Fruit fly (Drosophila melanogaster) whole organism, embryonic: ENCODE measurements around the gene Eip63E.

Experiments
- Ada2b ChIP-seq: fragments of 200-800 bp; sonication (Bioruptor generic); IDR thresholded peaks from 2 replicates; pipeline ENCODE4 v1.3.6; 2022; ENCODE audit warnings: missing biosample characterization, missing genetic modification characterization
- Aef1 ChIP-seq: fragments of 200-800 bp; sonication (Bioruptor generic); IDR thresholded peaks from 3 replicates; pipeline ENCODE4 v1.3.6; 2022; ENCODE audit warnings: missing biosample characterization, missing genetic modification characterization
- CG10209 ChIP-seq: fragments of 200-800 bp; sonication (Bioruptor generic); optimal IDR thresholded peaks from 3 replicates; lab custom pipeline; 2017; ENCODE audit warnings: missing biosample characterization, mild to moderate bottlenecking, missing genetic modification characterization, missing genetic modification reagents
- CG10462 ChIP-seq: fragments of 200-800 bp; sonication (Bioruptor generic); optimal IDR thresholded peaks from 2 replicates; lab custom pipeline; 2016; ENCODE audit warnings: missing biosample characterization, missing genetic modification characterization
- CG12071 ChIP-seq: fragments of 200-800 bp; sonication (Bioruptor generic); optimal IDR thresholded peaks from 3 replicates; lab custom pipeline; 2018; ENCODE audit warnings: missing biosample characterization, mild to moderate bottlenecking, missing genetic modification characterization
- CG15479 ChIP-seq: fragments of 200-800 bp; sonication (Bioruptor generic); optimal IDR thresholded peaks from 3 replicates; lab custom pipeline; 2019; ENCODE audit warnings: missing biosample characterization, mild to moderate bottlenecking, missing genetic modification characterization, moderate library complexity
- CG16815 ChIP-seq: fragments of 200-800 bp; sonication (Bioruptor generic); optimal IDR thresholded peaks from 3 replicates; lab custom pipeline; 2017; ENCODE audit warnings: missing biosample characterization, mild to moderate bottlenecking, missing genetic modification characterization
- CG17361 ChIP-seq: fragments of 200-800 bp; sonication (Bioruptor generic); IDR thresholded peaks from 3 replicates; pipeline ENCODE4 v1.3.6; 2022; ENCODE audit warnings: missing biosample characterization, missing genetic modification characterization
- CG17568 ChIP-seq: fragments of 200-800 bp; sonication (Bioruptor generic); optimal IDR thresholded peaks from 2 replicates; lab custom pipeline; 2018; ENCODE audit warnings: missing biosample characterization, mild to moderate bottlenecking, missing genetic modification characterization, moderate library complexity
- CG2678 ChIP-seq: fragments of 200-800 bp; sonication (Bioruptor generic); optimal IDR thresholded peaks from 3 replicates; lab custom pipeline; 2019; ENCODE audit warnings: missing biosample characterization, mild to moderate bottlenecking, missing genetic modification characterization, moderate library complexity
- CG2889 ChIP-seq: fragments of 200-800 bp; sonication (Bioruptor generic); IDR thresholded peaks from 3 replicates; pipeline ENCODE4 v1.3.6; 2022; ENCODE audit warnings: missing biosample characterization, missing genetic modification characterization
- CG32772 ChIP-seq: fragments of 200-800 bp; sonication (Bioruptor generic); IDR thresholded peaks from 2 replicates; pipeline ENCODE4 v1.3.6; 2022; ENCODE audit warnings: missing biosample characterization, missing genetic modification characterization
- CG33213 ChIP-seq: fragments of 200-800 bp; sonication (Bioruptor generic); optimal IDR thresholded peaks from 3 replicates; lab custom pipeline; 2016; ENCODE audit warnings: missing biosample characterization, missing genetic modification characterization
- CG4617 ChIP-seq: fragments of 200-800 bp; sonication (Bioruptor generic); optimal IDR thresholded peaks from 3 replicates; lab custom pipeline; 2016; ENCODE audit warnings: missing biosample characterization, missing genetic modification characterization, borderline replicate concordance
- CG5180 ChIP-seq: fragments of 200-800 bp; sonication (Bioruptor generic); optimal IDR thresholded peaks from 3 replicates; lab custom pipeline; 2017; ENCODE audit warnings: missing biosample characterization, missing genetic modification characterization, mild to moderate bottlenecking, moderate library complexity, missing genetic modification reagents
- CG6272 ChIP-seq: fragments of 200-800 bp; sonication (Bioruptor generic); IDR thresholded peaks from 2 replicates; pipeline ENCODE4 v1.3.6; 2022; ENCODE audit warnings: missing biosample characterization, missing genetic modification characterization
- CG6765 ChIP-seq: fragments of 200-800 bp; sonication (Bioruptor generic); optimal IDR thresholded peaks from 3 replicates; lab custom pipeline; 2017; ENCODE audit warnings: missing biosample characterization, mild to moderate bottlenecking, missing genetic modification characterization
- CG6813 ChIP-seq: fragments of 200-800 bp; sonication (Bioruptor generic); optimal IDR thresholded peaks from 2 replicates; lab custom pipeline; 2017; ENCODE audit warnings: missing biosample characterization, missing genetic modification characterization, mild to moderate bottlenecking, moderate library complexity, missing genetic modification reagents
- CG8281 ChIP-seq: fragments of 200-800 bp; sonication (Bioruptor generic); optimal IDR thresholded peaks from 2 replicates; lab custom pipeline; 2018; ENCODE audit warnings: missing biosample characterization, mild to moderate bottlenecking, missing genetic modification characterization, moderate library complexity
- CG8388 ChIP-seq: fragments of 200-800 bp; sonication (Bioruptor generic); optimal IDR thresholded peaks from 2 replicates; lab custom pipeline; 2019; ENCODE audit warnings: missing biosample characterization, mild to moderate bottlenecking, missing genetic modification characterization, moderate library complexity
- Deaf1 ChIP-seq: fragments of 200-800 bp; optimal IDR thresholded peaks from 3 replicates; lab custom pipeline; 2019; ENCODE audit warnings: missing biosample characterization, mild to moderate bottlenecking, missing genetic modification characterization, moderate library complexity
- Dref ChIP-seq: fragments of 200-800 bp; sonication (Bioruptor generic); IDR thresholded peaks from 2 replicates; pipeline ENCODE4 v1.3.6; 2022; ENCODE audit warnings: missing biosample characterization, missing genetic modification characterization
- Fer2 ChIP-seq: fragments of 200-800 bp; sonication (Bioruptor generic); optimal IDR thresholded peaks from 2 replicates; lab custom pipeline; 2018; ENCODE audit warnings: missing biosample characterization, mild to moderate bottlenecking, missing genetic modification characterization, moderate library complexity
- H15 ChIP-seq: fragments of 200-800 bp; sonication (Bioruptor generic); IDR thresholded peaks from 3 replicates; pipeline ENCODE4 v1.3.6; 2022; ENCODE audit warnings: missing biosample characterization, missing genetic modification characterization
- Hmx ChIP-seq: fragments of 200-800 bp; sonication (Bioruptor generic); optimal IDR thresholded peaks from 2 replicates; lab custom pipeline; 2016; ENCODE audit warnings: missing biosample characterization, missing genetic modification characterization
- Hr51 ChIP-seq, 2 experiments: fragments of 200-800 bp; sonication (Bioruptor generic); optimal IDR thresholded peaks; 2 replicates in 1 of 2; 3 replicates in 1 of 2; lab custom pipeline; 2016 to 2018; ENCODE audit warnings: missing biosample characterization in 2 of 2, missing genetic modification characterization in 2 of 2, mild to moderate bottlenecking in 1 of 2, moderate library complexity in 1 of 2
- Jarid2 ChIP-seq: fragments of 200-800 bp; sonication (Bioruptor generic); optimal IDR thresholded peaks from 3 replicates; lab custom pipeline; 2017; ENCODE audit warnings: mild to moderate bottlenecking, missing biosample characterization, missing genetic modification reagents, missing genetic modification characterization
- Ravus ChIP-seq: fragments of 200-800 bp; sonication (Bioruptor generic); IDR thresholded peaks from 2 replicates; pipeline ENCODE4 v1.3.6; 2022; ENCODE audit warnings: missing biosample characterization, missing genetic modification characterization
- Rx ChIP-seq: fragments of 200-800 bp; sonication (Bioruptor generic); IDR thresholded peaks from 2 replicates; pipeline ENCODE4 v1.3.6; 2022; ENCODE audit warnings: missing biosample characterization, missing genetic modification characterization
- ac ChIP-seq: fragments of 200-800 bp; sonication (Bioruptor generic); optimal IDR thresholded peaks from 3 replicates; lab custom pipeline; 2017; ENCODE audit warnings: missing biosample characterization, mild to moderate bottlenecking, missing genetic modification characterization
- al ChIP-seq: fragments of 200-800 bp; sonication (Bioruptor generic); IDR thresholded peaks from 2 replicates; pipeline ENCODE4 v1.3.6; 2022; ENCODE audit warnings: missing biosample characterization, missing genetic modification characterization
- az2 ChIP-seq: fragments of 200-800 bp; sonication (Bioruptor generic); optimal IDR thresholded peaks from 3 replicates; lab custom pipeline; 2016; ENCODE audit warnings: missing biosample characterization, missing genetic modification characterization
- bsh ChIP-seq, 2 experiments: fragments of 200-800 bp; sonication (Bioruptor generic); optimal IDR thresholded peaks; 2 replicates each; lab custom pipeline; 2017 to 2018; ENCODE audit warnings: mild to moderate bottlenecking in 2 of 2, missing biosample characterization in 2 of 2, missing genetic modification characterization in 2 of 2, moderate library complexity in 1 of 2
- chn ChIP-seq: fragments of 200-800 bp; sonication (Bioruptor generic); optimal IDR thresholded peaks from 2 replicates; lab custom pipeline; 2016; ENCODE audit warnings: missing biosample characterization, missing genetic modification characterization
- da ChIP-seq: fragments of 200-800 bp; sonication (Bioruptor generic); optimal IDR thresholded peaks from 2 replicates; lab custom pipeline; 2016; ENCODE audit warnings: missing biosample characterization, missing genetic modification characterization
- ems ChIP-seq: fragments of 200-800 bp; sonication (Bioruptor generic); optimal IDR thresholded peaks from 3 replicates; lab custom pipeline; 2016; ENCODE audit warnings: missing biosample characterization, missing genetic modification characterization
- fru ChIP-seq: fragments of >200 bp; optimal IDR thresholded peaks from 2 replicates; lab custom pipeline; 2017
- hbn ChIP-seq: fragments of 200-800 bp; sonication (Bioruptor generic); IDR thresholded peaks from 2 replicates; pipeline ENCODE4 v1.3.6; 2022; ENCODE audit warnings: missing biosample characterization, missing genetic modification characterization; ENCODE audit not compliant: partially characterized antibody
- her ChIP-seq: fragments of 200-800 bp; sonication (Bioruptor generic); optimal IDR thresholded peaks from 2 replicates; lab custom pipeline; 2016; ENCODE audit warnings: missing biosample characterization, missing genetic modification characterization
- kay ChIP-seq: fragments of 200-800 bp; sonication (Bioruptor generic); optimal IDR thresholded peaks from 2 replicates; lab custom pipeline; 2016; ENCODE audit warnings: missing biosample characterization, missing genetic modification characterization
- klu ChIP-seq: fragments of 200-800 bp; sonication (Bioruptor generic); IDR thresholded peaks from 2 replicates; pipeline ENCODE4 v1.3.6; 2022; ENCODE audit warnings: missing biosample characterization, missing genetic modification characterization
- maf-S ChIP-seq: fragments of 200-800 bp; sonication (Bioruptor generic); optimal IDR thresholded peaks from 2 replicates; lab custom pipeline; 2016; ENCODE audit warnings: missing biosample characterization, missing genetic modification characterization
- mirr ChIP-seq: fragments of 200-800 bp; sonication (Bioruptor generic); optimal IDR thresholded peaks from 3 replicates; lab custom pipeline; 2018; ENCODE audit warnings: missing biosample characterization, mild to moderate bottlenecking, missing genetic modification characterization
- phol ChIP-seq: fragments of 200-800 bp; sonication (Bioruptor generic); optimal IDR thresholded peaks from 3 replicates; lab custom pipeline; 2018; ENCODE audit warnings: missing biosample characterization, mild to moderate bottlenecking, missing genetic modification characterization, moderate library complexity
- pzg ChIP-seq: fragments of 200-800 bp; sonication (Bioruptor generic); optimal IDR thresholded peaks from 3 replicates; lab custom pipeline; 2018; ENCODE audit warnings: missing biosample characterization, mild to moderate bottlenecking, missing genetic modification characterization, moderate library complexity
- tin ChIP-seq: fragments of 200-800 bp; sonication (Bioruptor generic); optimal IDR thresholded peaks from 3 replicates; lab custom pipeline; 2016; ENCODE audit warnings: missing biosample characterization, missing genetic modification characterization
- tll ChIP-seq, 2 experiments: fragments of 200-800 bp in 1 of 2; fragments of >200 bp in 1 of 2; sonication (Bioruptor generic) in 1 of 2; optimal IDR thresholded peaks; 2 replicates each; lab custom pipeline; 2017 to 2019; ENCODE audit warnings: missing biosample characterization in 2 of 2, missing genetic modification characterization in 2 of 2, mild to moderate bottlenecking in 1 of 2, moderate library complexity in 1 of 2
- vnd ChIP-seq: fragments of 200-800 bp; sonication (Bioruptor generic); IDR thresholded peaks from 3 replicates; pipeline ENCODE4 v1.3.6; 2022; ENCODE audit warnings: missing biosample characterization, missing genetic modification characterization; ENCODE audit not compliant: partially characterized antibody
- z ChIP-seq: fragments of 200-800 bp; sonication (Bioruptor generic); IDR thresholded peaks from 3 replicates; pipeline ENCODE4 v1.3.6; 2022; ENCODE audit warnings: missing biosample characterization, missing genetic modification characterization

Gene Eip63E

DNA sequence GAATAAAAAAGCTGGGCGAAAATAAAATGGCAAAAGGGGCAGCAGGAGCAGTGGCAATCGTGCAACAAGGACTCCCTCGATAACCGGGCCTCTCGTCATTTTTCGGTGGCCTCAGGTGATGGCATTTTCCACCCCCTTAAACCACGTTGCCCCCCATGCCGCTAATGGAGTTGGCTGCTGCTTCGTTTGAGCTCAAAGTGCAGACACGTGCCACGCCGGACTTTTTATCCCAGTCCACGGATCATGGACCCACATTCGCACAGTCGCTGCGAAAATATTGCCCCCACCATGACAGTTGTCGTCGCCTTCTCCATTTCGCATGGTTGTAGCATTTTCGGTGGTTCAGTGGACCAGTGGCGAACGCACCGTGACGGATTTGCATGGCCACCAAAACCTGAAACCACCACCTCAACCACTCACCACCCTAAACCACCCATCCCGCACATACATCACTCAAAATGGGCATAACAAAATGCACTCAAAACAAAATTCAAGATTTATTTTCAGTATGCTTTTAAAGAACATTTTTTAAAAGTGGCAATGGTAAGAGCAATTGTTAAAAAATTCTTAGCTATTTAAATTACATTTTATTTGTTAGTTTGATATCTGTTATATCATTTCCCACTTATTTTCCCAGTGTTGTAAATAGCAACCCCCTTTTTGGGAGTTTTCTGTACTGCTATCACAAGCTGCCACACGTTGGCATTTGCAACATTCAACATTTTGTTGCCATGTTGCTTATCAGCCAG, 51.4 kb downstream of the Eip63E start (continued):
- TF ChIP-seq az2: peak; percentile 76
- no peak for TF ChIP-seq al (GFP tag; lab: Robert Waterston, UW)
- TF ChIP-seq Aef1 (GFP tag; lab: Robert Waterston, UW): peak; percentile 35; the same call in 1 of the 3 replicates
- no peak for TF ChIP-seq CG6272 (GFP tag; lab: Robert Waterston, UW)
- TF ChIP-seq CG4617 (GFP tag; lab: Kevin White, UChicago): no peak
- no peak for TF ChIP-seq CG8281 (tag; lab: Kevin White, UChicago)
- TF ChIP-seq H15: peak; percentile 67; the same call in 2 of the 3 replicates
- no peak for TF ChIP-seq z
- TF ChIP-seq mirr (GFP tag; lab: Kevin White, UChicago): no peak
- no peak for TF ChIP-seq pzg
- TF ChIP-seq Deaf1 (tag; lab: Kevin White, UChicago): peak; percentile 49
- peak; percentile 6 for TF ChIP-seq her (GFP tag; lab: Kevin White, UChicago)
- TF ChIP-seq CG6765 (GFP tag; lab: Kevin White, UChicago): no peak
- TF ChIP-seq Jarid2 (GFP tag; lab: Kevin White, UChicago): no peak
- TF ChIP-seq da (GFP tag; lab: Kevin White, UChicago): no peak
- TF ChIP-seq klu (GFP tag; lab: Robert Waterston, UW): no peak
- peak; percentile 60 for TF ChIP-seq tin (GFP tag; lab: Kevin White, UChicago)
- peak; percentile 89 for TF ChIP-seq CG2678 (tag; lab: Kevin White, UChicago)
- no peak; the same call in 1 of the 2 replicates for TF ChIP-seq Ravus (GFP tag; lab: Robert Waterston, UW)
- peak; percentile 58 for TF ChIP-seq CG12071 (GFP tag; lab: Kevin White, UChicago)
- peak; percentile 18 for TF ChIP-seq ems (GFP tag; lab: Kevin White, UChicago)
- TF ChIP-seq CG8388 (GFP tag; lab: Kevin White, UChicago): peak; percentile 77
- peak; percentile 80 for TF ChIP-seq phol (tag; lab: Kevin White, UChicago)
- TF ChIP-seq Hr51 (GFP tag; optimal IDR thresholded peaks at IDR 0.05; lab: Kevin White, UChicago): peak; percentile 33 to 83
- peak; percentile 73 for TF ChIP-seq CG6813
- TF ChIP-seq CG17568: peak; percentile 9
- TF ChIP-seq chn (GFP tag; lab: Kevin White, UChicago): peak; percentile 31
- TF ChIP-seq CG10462 (GFP tag; lab: Kevin White, UChicago): peak; percentile 47
- no peak for TF ChIP-seq Hmx (GFP tag; lab: Kevin White, UChicago)
- TF ChIP-seq hbn (GFP tag; lab: Robert Waterston, UW): no peak
- no peak; the same call in 2 of the 3 replicates for TF ChIP-seq CG2889 (GFP tag; lab: Robert Waterston, UW)
- TF ChIP-seq Ada2b: peak; percentile 56
- no peak for TF ChIP-seq vnd (GFP tag; lab: Robert Waterston, UW)
- peak; percentile 25 for TF ChIP-seq CG16815
- TF ChIP-seq CG17361 (GFP tag; lab: Robert Waterston, UW): peak; percentile 79
- TF ChIP-seq CG32772: peak; percentile 68
- no peak for TF ChIP-seq fru (lab: Kevin White, UChicago)
- TF ChIP-seq Dref (GFP tag; lab: Robert Waterston, UW): no peak
- no peak for TF ChIP-seq CG33213 (GFP tag; lab: Kevin White, UChicago)
- peak; percentile 6 for TF ChIP-seq kay (GFP tag; lab: Kevin White, UChicago)
- no peak for TF ChIP-seq tll (GFP tag; optimal IDR thresholded peaks at IDR 0.05; lab: Kevin White, UChicago)
- TF ChIP-seq bsh (GFP tag; optimal IDR thresholded peaks at IDR 0.05; lab: Kevin White, UChicago): peak in 1 of 2 experiments; percentile 92
- TF ChIP-seq Rx (GFP tag; lab: Robert Waterston, UW): no peak; the same call in 1 of the 2 replicates
- peak; percentile 68 for TF ChIP-seq CG10209
- peak; percentile 44 for TF ChIP-seq Fer2
- no peak for TF ChIP-seq CG15479
- no peak for TF ChIP-seq ac (GFP tag; lab: Kevin White, UChicago)
- peak; percentile 60 for TF ChIP-seq CG5180 (GFP tag; lab: Kevin White, UChicago)
- no peak for TF ChIP-seq maf-S (GFP tag; lab: Kevin White, UChicago)
